Worm (Caenorhabditis elegans): ENCODE data around the gene F29B9.5.

Gene F29B9.5

DNA sequence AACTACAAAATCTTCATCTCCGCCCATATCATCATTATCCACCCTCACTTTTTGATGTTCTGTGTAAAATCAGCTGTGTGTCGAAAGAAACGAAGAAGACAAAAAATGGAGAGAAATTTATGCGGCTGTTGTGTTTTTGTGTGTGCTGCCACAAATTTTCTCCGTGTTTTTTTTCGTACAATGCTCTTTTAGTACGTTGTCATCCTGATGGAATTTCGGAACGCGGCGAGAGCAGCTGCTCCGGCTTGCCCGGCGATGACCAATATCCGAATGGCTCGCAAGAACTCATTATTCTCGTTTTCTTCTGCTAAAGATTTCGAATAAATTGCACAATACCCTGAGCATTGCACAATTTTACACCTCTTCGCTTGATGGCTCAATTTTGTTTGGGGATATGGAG is 12.9 kb upstream of the F29B9.5 start:
- TF ChIP-seq lsy-2 (tag; optimal IDR thresholded peaks at IDR 0.05): no peak
- no peak for TF ChIP-seq unc-62 (GFP tag; optimal IDR thresholded peaks at IDR 0.05)
- TF ChIP-seq nhr-237 (tag; optimal IDR thresholded peaks at IDR 0.05): no peak
- TF ChIP-seq nhr-11 (tag; optimal IDR thresholded peaks at IDR 0.05): no peak
- no peak for TF ChIP-seq egl-27 (tag; optimal IDR thresholded peaks at IDR 0.05)
- TF ChIP-seq elt-3 (tag; optimal IDR thresholded peaks at IDR 0.05): no peak
- TF ChIP-seq mdl-1 (tag; optimal IDR thresholded peaks at IDR 0.05): no peak
- TF ChIP-seq peb-1 (tag; optimal IDR thresholded peaks at IDR 0.05): no peak
- TF ChIP-seq lin-13 (GFP tag; optimal IDR thresholded peaks at IDR 0.05): no peak
- no peak for TF ChIP-seq C34F6.9 (tag; optimal IDR thresholded peaks at IDR 0.05)

ce11 chrIV:4640941-4641340 is 11.3 kb upstream of the F29B9.5 start:
- TF ChIP-seq sma-9 (GFP tag; optimal IDR thresholded peaks at IDR 0.05) (peak; percentile 45), sma-9 (tag; optimal IDR thresholded peaks at IDR 0.05) (no peak), sem-4 (tag; optimal IDR thresholded peaks at IDR 0.05) (no peak), fos-1 (tag; optimal IDR thresholded peaks at IDR 0.05) (peak; percentile 0), blmp-1 (tag; optimal IDR thresholded peaks at IDR 0.05; ENCODE audit: insufficient read depth) (peak; percentile 85), nhr-77 (tag; optimal IDR thresholded peaks at IDR 0.05) (no peak)

- no peak for TF ChIP-seq alr-1 (tag; optimal IDR thresholded peaks at IDR 0.05)
- peak; percentile 20 for TF ChIP-seq sem-4 (tag; optimal IDR thresholded peaks at IDR 0.05)
- no peak for TF ChIP-seq ztf-4 (tag; optimal IDR thresholded peaks at IDR 0.05)
Measured at ce11 chrIV:4643577-4643976, 8.6 kb upstream of the F29B9.5 start.

DNA sequence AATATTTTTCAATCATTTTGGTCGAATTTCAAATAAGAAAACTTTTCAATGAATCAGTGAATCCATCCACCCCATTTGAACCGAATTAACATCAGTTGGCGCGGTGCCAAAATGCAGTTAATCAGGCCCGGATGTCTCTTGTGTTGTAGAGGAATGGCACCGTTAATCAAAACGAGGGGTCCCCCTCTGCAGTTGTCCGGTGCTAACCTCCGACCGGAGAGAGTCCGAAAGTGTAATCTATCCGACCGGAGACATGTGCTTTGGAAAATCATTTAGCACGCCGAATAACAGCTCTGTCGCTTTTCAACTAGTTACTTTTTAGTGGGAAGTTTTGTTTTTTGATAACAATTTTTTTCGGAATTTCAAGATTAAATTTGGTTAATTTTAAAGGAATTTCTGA is 7.0 kb upstream of the F29B9.5 start:
- TF ChIP-seq ceh-82 (tag; optimal IDR thresholded peaks at IDR 0.05) (no peak), nhr-23 (tag; optimal IDR thresholded peaks at IDR 0.05) (no peak), Y55F3AM.14 (GFP tag; optimal IDR thresholded peaks at IDR 0.05) (no peak), zag-1 (tag; optimal IDR thresholded peaks at IDR 0.05) (no peak), skn-1 (tag; optimal IDR thresholded peaks at IDR 0.05) (no peak), lin-11 (tag; optimal IDR thresholded peaks at IDR 0.05) (no peak), gmeb-1 (tag; optimal IDR thresholded peaks at IDR 0.05) (no peak), F13H6.1 (tag; optimal IDR thresholded peaks at IDR 0.05) (no peak), lsy-2 (tag; optimal IDR thresholded peaks at IDR 0.05) (no peak)

DNA sequence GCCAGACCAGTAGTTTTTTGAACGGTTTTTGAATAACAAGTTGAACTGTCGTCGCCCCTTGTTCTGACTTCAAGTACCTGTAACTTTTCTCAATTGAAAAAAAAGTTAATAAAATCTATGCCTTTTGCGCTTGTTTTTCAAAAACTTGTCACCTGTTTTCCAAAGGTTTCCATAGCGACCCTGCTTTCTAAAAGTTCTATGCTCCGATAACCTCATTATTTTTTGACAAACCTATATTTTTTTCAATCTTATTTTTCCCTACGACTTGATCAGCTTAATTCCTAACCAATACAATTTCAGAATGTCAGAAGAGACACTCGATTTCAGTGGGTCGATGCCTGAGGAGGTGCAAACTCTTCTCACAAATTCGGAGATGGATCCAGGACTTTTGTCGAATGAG is 4.8 kb upstream of the F29B9.5 start, which contains the start of gene F29B9.8:
TSS of gene F29B9.8 (plus strand) at position 301 of the 400 bp plus-strand sequence.
- TF ChIP-seq crh-2 (tag; optimal IDR thresholded peaks at IDR 0.05) (no peak), peb-1 (tag; optimal IDR thresholded peaks at IDR 0.05) (no peak), nhr-237 (tag; optimal IDR thresholded peaks at IDR 0.05) (no peak), nhr-23 (tag; optimal IDR thresholded peaks at IDR 0.05) (no peak), nhr-77 (tag; optimal IDR thresholded peaks at IDR 0.05) (no peak), mdl-1 (tag; optimal IDR thresholded peaks at IDR 0.05) (no peak), sma-9 (GFP tag; optimal IDR thresholded peaks at IDR 0.05) (no peak), sma-9 (tag; optimal IDR thresholded peaks at IDR 0.05) (no peak), ztf-1 (GFP tag; conservative IDR thresholded peaks at IDR 0.05) (no peak), egl-27 (tag; optimal IDR thresholded peaks at IDR 0.05) (no peak), ceh-82 (tag; optimal IDR thresholded peaks at IDR 0.05) (no peak), lin-13 (GFP tag; optimal IDR thresholded peaks at IDR 0.05) (no peak), sem-4 (tag; optimal IDR thresholded peaks at IDR 0.05) (no peak), ama-1 (optimal IDR thresholded peaks at IDR 0.05) (no peak), ztf-11 (tag; optimal IDR thresholded peaks at IDR 0.05) (no peak), lin-11 (tag; optimal IDR thresholded peaks at IDR 0.05) (no peak), snpc-4 (tag; optimal IDR thresholded peaks at IDR 0.05) (no peak), F13H6.1 (tag; optimal IDR thresholded peaks at IDR 0.05) (no peak), nhr-10 (tag; optimal IDR thresholded peaks at IDR 0.05) (no peak), nhr-25 (tag; optimal IDR thresholded peaks at IDR 0.05) (no peak), zag-1 (tag; optimal IDR thresholded peaks at IDR 0.05) (no peak)

- TF ChIP-seq nhr-12 (tag; optimal IDR thresholded peaks at IDR 0.05): no peak
- no peak for TF ChIP-seq ceh-16 (tag; optimal IDR thresholded peaks at IDR 0.05)
- TF ChIP-seq nhr-11 (tag; optimal IDR thresholded peaks at IDR 0.05): no peak
- TF ChIP-seq Y55F3AM.14 (GFP tag; optimal IDR thresholded peaks at IDR 0.05): no peak
- TF ChIP-seq mdl-1 (tag; optimal IDR thresholded peaks at IDR 0.05): no peak
- no peak for TF ChIP-seq alr-1 (tag; optimal IDR thresholded peaks at IDR 0.05)
- TF ChIP-seq fos-1 (tag; optimal IDR thresholded peaks at IDR 0.05): no peak
- no peak for TF ChIP-seq mab-5 (tag; optimal IDR thresholded peaks at IDR 0.05)
- TF ChIP-seq egl-27 (tag; optimal IDR thresholded peaks at IDR 0.05): no peak
- no peak for TF ChIP-seq peb-1 (tag; optimal IDR thresholded peaks at IDR 0.05)
- TF ChIP-seq aly-2 (tag; optimal IDR thresholded peaks at IDR 0.05): no peak
- no peak for TF ChIP-seq elt-3 (tag; optimal IDR thresholded peaks at IDR 0.05)
- no peak for TF ChIP-seq nhr-237 (tag; optimal IDR thresholded peaks at IDR 0.05)
Measured at ce11 chrIV:4649460-4649859, 2.8 kb upstream of the F29B9.5 start, which contains the start of gene F29B9.7. Gene F29B9.7 (plus strand): TSS chrIV:4649760.

All from whole organism, L2 larva.